Fruit fly (Drosophila melanogaster) whole organism, adult: ENCODE results near the gene CG10214.

Source experiments
- CG11617 ChIP-seq: fragments of 200-800 bp; sonication (Bioruptor generic); optimal IDR thresholded peaks from 2 replicates; lab custom pipeline; 2017; ENCODE audit warnings: mild to moderate bottlenecking, missing biosample characterization, missing genetic modification reagents, missing genetic modification characterization
- CG12768 ChIP-seq: fragments of 200-800 bp; sonication (Bioruptor generic); optimal IDR thresholded peaks from 2 replicates; lab custom pipeline; 2017; ENCODE audit warnings: missing biosample characterization, missing genetic modification characterization, mild to moderate bottlenecking, moderate library complexity, missing genetic modification reagents
- CG14711 ChIP-seq: fragments of 200-800 bp; sonication (Bioruptor generic); optimal IDR thresholded peaks from 2 replicates; lab custom pipeline; 2018; ENCODE audit warnings: missing biosample characterization, mild to moderate bottlenecking, missing genetic modification characterization, moderate library complexity
- CG1620 ChIP-seq: fragments of 200-800 bp; sonication (Bioruptor generic); optimal IDR thresholded peaks from 2 replicates; lab custom pipeline; 2016; ENCODE audit warnings: missing biosample characterization, missing genetic modification characterization
- CG33017 ChIP-seq: fragments of 200-800 bp; sonication (Bioruptor generic); optimal IDR thresholded peaks from 2 replicates; lab custom pipeline; 2018; ENCODE audit warnings: missing biosample characterization, mild to moderate bottlenecking, missing genetic modification characterization, moderate library complexity
- CG5204 ChIP-seq: fragments of 200-800 bp; sonication (Bioruptor generic); optimal IDR thresholded peaks from 2 replicates; lab custom pipeline; 2016; ENCODE audit warnings: missing biosample characterization, missing genetic modification characterization
- CG7045 ChIP-seq: fragments of 200-800 bp; sonication (Bioruptor generic); optimal IDR thresholded peaks from 2 replicates; lab custom pipeline; 2017; ENCODE audit warnings: missing biosample characterization, mild to moderate bottlenecking, missing genetic modification characterization
- CG7101 ChIP-seq: fragments of 200-800 bp; sonication (Bioruptor generic); optimal IDR thresholded peaks from 2 replicates; lab custom pipeline; 2018; ENCODE audit warnings: missing biosample characterization, mild to moderate bottlenecking, missing genetic modification characterization, moderate library complexity
- Clk ChIP-seq: fragments of 200-800 bp; sonication (Bioruptor generic); optimal IDR thresholded peaks from 2 replicates; lab custom pipeline; 2017; ENCODE audit warnings: missing biosample characterization, missing genetic modification characterization
- Crg-1 ChIP-seq: fragments of 200-800 bp; sonication (Bioruptor generic); optimal IDR thresholded peaks from 2 replicates; lab custom pipeline; 2016; ENCODE audit warnings: missing biosample characterization, missing genetic modification characterization
- Hr96 ChIP-seq: fragments of 200-800 bp; sonication (Bioruptor generic); optimal IDR thresholded peaks from 2 replicates; lab custom pipeline; 2016; ENCODE audit warnings: missing biosample characterization, missing genetic modification characterization
- Mnt ChIP-seq: fragments of 200-800 bp; sonication (Bioruptor generic); optimal IDR thresholded peaks from 2 replicates; lab custom pipeline; 2016; ENCODE audit warnings: missing biosample characterization, mild to moderate bottlenecking, missing genetic modification characterization
- bab1 ChIP-seq: fragments of 200-800 bp; sonication (Bioruptor generic); optimal IDR thresholded peaks from 3 replicates; lab custom pipeline; 2019; ENCODE audit warnings: missing biosample characterization, mild to moderate bottlenecking, missing genetic modification characterization, moderate library complexity
- cic ChIP-seq: fragments of 200-800 bp; sonication (Bioruptor generic); optimal IDR thresholded peaks from 2 replicates; lab custom pipeline; 2017; ENCODE audit warnings: missing biosample characterization, mild to moderate bottlenecking, missing genetic modification characterization, moderate library complexity
- cnc ChIP-seq, 2 experiments: fragments of >200 bp; optimal IDR thresholded peaks; 2 replicates each; lab custom pipeline; 2017
- kay ChIP-seq: fragments of 200-800 bp; sonication (Bioruptor generic); peaks from one replicate; lab custom pipeline; 2016; ENCODE audit warnings: missing biosample characterization, missing genetic modification characterization, borderline replicate concordance
- ovo ChIP-seq: fragments of 200-800 bp; sonication (Bioruptor generic); optimal IDR thresholded peaks from 2 replicates; lab custom pipeline; 2016; ENCODE audit warnings: missing biosample characterization, missing genetic modification characterization
- pad ChIP-seq: fragments of 200-800 bp; sonication (Bioruptor generic); optimal IDR thresholded peaks from 3 replicates; lab custom pipeline; 2017; ENCODE audit warnings: missing biosample characterization, missing genetic modification characterization, mild to moderate bottlenecking, moderate library complexity, missing genetic modification reagents
- tj ChIP-seq: fragments of 200-800 bp; sonication (Bioruptor generic); optimal IDR thresholded peaks from 3 replicates; lab custom pipeline; 2017; ENCODE audit warnings: missing biosample characterization, mild to moderate bottlenecking, missing genetic modification characterization, moderate library complexity
- toe ChIP-seq: fragments of 200-800 bp; sonication (Bioruptor generic); optimal IDR thresholded peaks from 2 replicates; lab custom pipeline; 2016; ENCODE audit warnings: missing biosample characterization, missing genetic modification characterization

CG10214 gene

dm6 chr3R:23735648-23736047, 31.6 kb downstream of the CG10214 start:
- TF ChIP-seq ovo (GFP tag; lab: Kevin White, UChicago) (no peak), CG11617 (GFP tag; lab: Kevin White, UChicago) (no peak)

- TF ChIP-seq CG7045 (GFP tag; lab: Kevin White, UChicago) (no peak), toe (GFP tag; lab: Kevin White, UChicago) (no peak), CG11617 (GFP tag; lab: Kevin White, UChicago) (no peak), tj (GFP tag; lab: Kevin White, UChicago) (no peak), Crg-1 (GFP tag; lab: Kevin White, UChicago) (no peak), kay (GFP tag; lab: Kevin White, UChicago) (no peak), Mnt (GFP tag; lab: Kevin White, UChicago) (no peak), CG7101 (no peak), cnc (optimal IDR thresholded peaks at IDR 0.05; lab: Kevin White, UChicago) (no peak), pad (GFP tag; lab: Kevin White, UChicago) (no peak), ovo (GFP tag; lab: Kevin White, UChicago) (no peak), CG1620 (GFP tag; lab: Kevin White, UChicago) (no peak), Hr96 (GFP tag; lab: Kevin White, UChicago) (no peak)
Observed at dm6 chr3R:23734573-23735404, 32.5 kb downstream of the CG10214 start.

dm6 chr3R:23733771-23734170, 33.5 kb downstream of the CG10214 start:
- no peak for TF ChIP-seq CG11617 (GFP tag; lab: Kevin White, UChicago)
- TF ChIP-seq Clk (GFP tag; lab: Kevin White, UChicago), result no peak
- TF ChIP-seq CG7101, result no peak
- no peak for TF ChIP-seq CG14711 (tag; lab: Kevin White, UChicago)
- no peak for TF ChIP-seq toe (GFP tag; lab: Kevin White, UChicago)
- no peak for TF ChIP-seq Hr96 (GFP tag; lab: Kevin White, UChicago)
- no peak for TF ChIP-seq Crg-1 (GFP tag; lab: Kevin White, UChicago)
- TF ChIP-seq cic, result no peak
- no peak for TF ChIP-seq CG7045 (GFP tag; lab: Kevin White, UChicago)
- no peak for TF ChIP-seq tj (GFP tag; lab: Kevin White, UChicago)
- TF ChIP-seq Mnt (GFP tag; lab: Kevin White, UChicago), result no peak
- no peak for TF ChIP-seq CG1620 (GFP tag; lab: Kevin White, UChicago)
- TF ChIP-seq ovo (GFP tag; lab: Kevin White, UChicago), result no peak
- TF ChIP-seq CG33017 (tag; lab: Kevin White, UChicago), result no peak

- TF ChIP-seq toe (GFP tag; lab: Kevin White, UChicago), result no peak
- no peak for TF ChIP-seq Clk (GFP tag; lab: Kevin White, UChicago)
- no peak for TF ChIP-seq ovo (GFP tag; lab: Kevin White, UChicago)
- TF ChIP-seq tj (GFP tag; lab: Kevin White, UChicago), result peak; percentile 29
- peak; percentile 68 for TF ChIP-seq bab1 (GFP tag; lab: Kevin White, UChicago)
- no peak for TF ChIP-seq cnc (optimal IDR thresholded peaks at IDR 0.05; lab: Kevin White, UChicago)
- peak; percentile 38 for TF ChIP-seq CG33017 (tag; lab: Kevin White, UChicago)
- no peak for TF ChIP-seq CG5204 (GFP tag; lab: Kevin White, UChicago)
- TF ChIP-seq CG7045 (GFP tag; lab: Kevin White, UChicago), result no peak
- TF ChIP-seq cic, result peak; percentile 24
- no peak for TF ChIP-seq CG1620 (GFP tag; lab: Kevin White, UChicago)
- no peak for TF ChIP-seq Hr96 (GFP tag; lab: Kevin White, UChicago)
- TF ChIP-seq CG11617 (GFP tag; lab: Kevin White, UChicago), result peak; percentile 29
- no peak for TF ChIP-seq CG12768 (GFP tag; lab: Kevin White, UChicago)
- TF ChIP-seq pad (GFP tag; lab: Kevin White, UChicago), result no peak
- TF ChIP-seq Crg-1 (GFP tag; lab: Kevin White, UChicago), result peak; percentile 46
- TF ChIP-seq CG7101, result no peak
- TF ChIP-seq kay (GFP tag; lab: Kevin White, UChicago), result peak; percentile 99
- peak; percentile 28 for TF ChIP-seq Mnt (GFP tag; lab: Kevin White, UChicago)
- peak; percentile 3 for TF ChIP-seq CG14711 (tag; lab: Kevin White, UChicago)
Observed at dm6 chr3R:23732990-23733512, 34.2 kb downstream of the CG10214 start, which contains the start of the genes Hmgcr and Rpn9. Gene Hmgcr (plus strand): TSS chr3R:23733324. Gene Rpn9 (minus strand): TSS chr3R:23733462.

- TF ChIP-seq cnc (optimal IDR thresholded peaks at IDR 0.05; lab: Kevin White, UChicago) (peak; percentile 83 to 97), pad (GFP tag; lab: Kevin White, UChicago) (no peak)
Observed at dm6 chr3R:23732533-23732932, 34.8 kb downstream of the CG10214 start.

- TF ChIP-seq bab1 (GFP tag; lab: Kevin White, UChicago) (no peak), pad (GFP tag; lab: Kevin White, UChicago) (no peak), cnc (optimal IDR thresholded peaks at IDR 0.05; lab: Kevin White, UChicago) (no peak), CG11617 (GFP tag; lab: Kevin White, UChicago) (no peak), CG14711 (tag; lab: Kevin White, UChicago) (no peak), ovo (GFP tag; lab: Kevin White, UChicago) (no peak), kay (GFP tag; lab: Kevin White, UChicago) (no peak), Clk (GFP tag; lab: Kevin White, UChicago) (no peak), Crg-1 (GFP tag; lab: Kevin White, UChicago) (no peak), tj (GFP tag; lab: Kevin White, UChicago) (no peak), CG1620 (GFP tag; lab: Kevin White, UChicago) (no peak), CG5204 (GFP tag; lab: Kevin White, UChicago) (no peak), CG33017 (tag; lab: Kevin White, UChicago) (no peak), Hr96 (GFP tag; lab: Kevin White, UChicago) (no peak), CG12768 (GFP tag; lab: Kevin White, UChicago) (no peak), CG7045 (GFP tag; lab: Kevin White, UChicago) (no peak), CG7101 (no peak), Mnt (GFP tag; lab: Kevin White, UChicago) (no peak), toe (GFP tag; lab: Kevin White, UChicago) (no peak)
Observed at dm6 chr3R:23730472-23730801, 36.9 kb downstream of the CG10214 start.
